Worm (Caenorhabditis elegans) whole organism, L2 larva: ENCODE results near the gene ddx-19.

Experiments
- F13H6.1 ChIP-seq: sonication (generic microtip); optimal IDR thresholded peaks from 2 replicates; lab custom pipeline; 2016; ENCODE audit warnings: missing genetic modification characterization, missing compliant biosample characterization
- ama-1 ChIP-seq: fragments of 150-350 bp; optimal IDR thresholded peaks from 2 replicates; lab custom pipeline; 2018; ENCODE audit warnings: inconsistent platforms
- blmp-1 ChIP-seq: sonication (generic microtip); optimal IDR thresholded peaks from 2 replicates; lab custom pipeline; 2017; ENCODE audit warnings: missing genetic modification characterization, mild to moderate bottlenecking, missing compliant biosample characterization, antibody characterized with exemption, moderate library complexity; ENCODE audit not compliant: insufficient read depth
- ceh-16 ChIP-seq: fragments of 150-350 bp; optimal IDR thresholded peaks from 2 replicates; lab custom pipeline; 2014; ENCODE audit warnings: missing biosample characterization, missing genetic modification characterization
- fos-1 ChIP-seq: fragments of 150-350 bp; optimal IDR thresholded peaks from 2 replicates; lab custom pipeline; 2014; ENCODE audit warnings: missing biosample characterization, missing genetic modification characterization
- nhr-129 ChIP-seq: fragments of 150-350 bp; optimal IDR thresholded peaks from 2 replicates; lab custom pipeline; 2014; ENCODE audit warnings: missing biosample characterization, missing genetic modification characterization
- nhr-25 ChIP-seq: fragments of 150-350 bp; sonication (generic microtip); optimal IDR thresholded peaks from 3 replicates; lab custom pipeline; 2014; ENCODE audit warnings: missing biosample characterization, missing genetic modification characterization
- unc-55 ChIP-seq: fragments of 150-350 bp; sonication (generic microtip); optimal IDR thresholded peaks from 3 replicates; lab custom pipeline; 2014; ENCODE audit warnings: missing biosample characterization, missing genetic modification reagents, missing genetic modification characterization
- zag-1 ChIP-seq: fragments of 150-350 bp; optimal IDR thresholded peaks from 2 replicates; lab custom pipeline; 2014; ENCODE audit warnings: missing biosample characterization, missing genetic modification characterization

DNA sequence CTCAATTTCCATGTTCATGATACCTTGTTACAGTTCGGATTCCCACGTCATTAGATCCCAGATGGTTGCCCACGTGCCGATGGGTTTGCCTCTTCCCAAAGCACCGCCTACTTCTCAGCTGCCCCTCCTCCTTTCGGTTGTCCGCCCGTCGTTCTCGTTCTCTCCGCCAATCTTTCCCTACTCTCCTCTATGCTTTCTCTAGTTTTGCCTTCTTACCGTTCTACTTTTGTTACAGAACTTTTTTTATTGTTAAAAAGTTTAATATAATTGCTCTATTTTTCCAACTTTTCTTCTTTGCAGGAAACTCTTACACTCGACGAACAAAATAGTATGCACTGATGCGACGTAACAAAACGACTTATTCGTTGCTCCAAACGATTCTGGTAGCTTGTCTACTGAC lies 11.8 kb downstream of the ddx-19 start, which contains the start of gene lat-1:
- no peak for TF ChIP-seq fos-1 (tag; lab: Kevin White, UChicago)
- TF ChIP-seq F13H6.1 (tag; lab: Kevin White, UChicago), result no peak
- TF ChIP-seq zag-1 (tag; lab: Kevin White, UChicago), result no peak
- no peak for TF ChIP-seq unc-55 (GFP tag; lab: Kevin White, UChicago)
- TF ChIP-seq ceh-16 (tag; lab: Kevin White, UChicago), result no peak
- TF ChIP-seq ama-1, result no peak
- TF ChIP-seq blmp-1 (tag; lab: Kevin White, UChicago), result no peak
- no peak for TF ChIP-seq nhr-129 (tag; lab: Kevin White, UChicago)
- TF ChIP-seq nhr-25 (tag; lab: Kevin White, UChicago), result no peak
